Fruit fly (Drosophila melanogaster): ENCODE results near the gene Pmi.

The Pmi gene

DNA sequence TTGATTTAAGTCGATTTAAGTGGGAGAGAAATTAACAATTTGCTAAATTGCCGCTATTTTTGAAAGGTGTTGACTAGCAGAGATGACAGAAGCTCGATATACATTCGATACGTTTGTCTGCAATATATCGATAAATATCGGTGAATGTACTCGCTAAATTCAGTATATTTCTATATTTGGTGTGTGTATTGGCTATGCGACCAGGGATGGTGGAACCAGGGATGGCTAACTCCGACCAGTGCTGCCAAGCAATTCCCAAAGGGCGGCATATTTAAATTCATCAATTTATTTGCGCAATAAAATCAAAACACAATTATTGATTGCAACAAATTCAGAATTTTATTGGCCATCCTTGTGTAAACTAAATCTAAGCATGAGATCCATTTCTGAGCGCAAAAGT, 33.2 kb downstream of the Pmi start, which contains the start of gene mad2 (continued):
- TF ChIP-seq CG2120 (GFP tag; optimal IDR thresholded peaks at IDR 0.05) (peak; percentile 39), crol (GFP tag; IDR thresholded peaks at IDR 0.05) (no peak), CG15601 (tag; optimal IDR thresholded peaks at IDR 0.05) (peak; percentile 54), Ssrp (tag; optimal IDR thresholded peaks at IDR 0.05) (no peak), GATAe (GFP tag; conservative IDR thresholded peaks at IDR 0.05) (no peak), salm (tag; optimal IDR thresholded peaks at IDR 0.05) (no peak), nau (GFP tag; optimal IDR thresholded peaks at IDR 0.05) (no peak), fru (optimal IDR thresholded peaks at IDR 0.05) (no peak), hkb (optimal IDR thresholded peaks at IDR 0.05) (peak; percentile 72), hkb (GFP tag; IDR thresholded peaks at IDR 0.05) (no peak), Blimp-1 (GFP tag; optimal IDR thresholded peaks at IDR 0.05) (no peak), wdn (GFP tag; IDR thresholded peaks at IDR 0.05) (no peak), Tbp (GFP tag; optimal IDR thresholded peaks at IDR 0.05) (no peak), Hmr (GFP tag; optimal IDR thresholded peaks at IDR 0.05) (peak; percentile 75), CG11695 (GFP tag; IDR thresholded peaks at IDR 0.05) (no peak), CG17186 (GFP tag; optimal IDR thresholded peaks at IDR 0.05) (peak; percentile 60), Hsf (GFP tag; optimal IDR thresholded peaks at IDR 0.05) (peak; percentile 54), ro (GFP tag; IDR thresholded peaks at IDR 0.05) (no peak), CG32772 (GFP tag; IDR thresholded peaks at IDR 0.05) (no peak), CG7745 (tag; optimal IDR thresholded peaks at IDR 0.05) (no peak), CG10147 (GFP tag; optimal IDR thresholded peaks at IDR 0.05) (no peak), Usf (GFP tag; optimal IDR thresholded peaks at IDR 0.05) (no peak), phol (tag; optimal IDR thresholded peaks at IDR 0.05) (peak; percentile 41), CG12071 (GFP tag; optimal IDR thresholded peaks at IDR 0.05) (no peak), sqz (GFP tag; optimal IDR thresholded peaks at IDR 0.05) (no peak), Fer3 (tag; optimal IDR thresholded peaks at IDR 0.05) (no peak), CG14667 (GFP tag; IDR thresholded peaks at IDR 0.05) (no peak), gcm2 (GFP tag; optimal IDR thresholded peaks at IDR 0.05) (no peak), CG1233 (GFP tag; optimal IDR thresholded peaks at IDR 0.05) (no peak), Mrtf (GFP tag; IDR thresholded peaks at IDR 0.05) (no peak), oc (tag; optimal IDR thresholded peaks at IDR 0.05) (no peak), CG15269 (tag; optimal IDR thresholded peaks at IDR 0.05) (no peak), sens (GFP tag) (peak; percentile 24), aop (GFP tag; IDR thresholded peaks at IDR 0.05) (no peak), ara (GFP tag; IDR thresholded peaks at IDR 0.05) (no peak), BEAF-32 (GFP tag; optimal IDR thresholded peaks at IDR 0.05) (peak; percentile 74), CG15479 (GFP tag; optimal IDR thresholded peaks at IDR 0.05) (peak; percentile 85), btn (GFP tag; optimal IDR thresholded peaks at IDR 0.05) (no peak), Sox102F (GFP tag; optimal IDR thresholded peaks at IDR 0.05) (no peak), hbn (GFP tag; IDR thresholded peaks at IDR 0.05; ENCODE audit: partially characterized antibody) (peak; percentile 55; the same call in 1 of the 2 replicates), lab (GFP tag; optimal IDR thresholded peaks at IDR 0.05) (no peak), CG17612 (GFP tag; IDR thresholded peaks at IDR 0.05) (no peak), bigmax (GFP tag; optimal IDR thresholded peaks at IDR 0.05) (no peak), mirr (GFP tag; optimal IDR thresholded peaks at IDR 0.05) (no peak), CG9797 (GFP tag; optimal IDR thresholded peaks at IDR 0.05) (peak; percentile 92), CG11093 (GFP tag; IDR thresholded peaks at IDR 0.05) (no peak), CG17385 (GFP tag; optimal IDR thresholded peaks at IDR 0.05) (no peak), vfl (GFP tag; optimal IDR thresholded peaks at IDR 0.05) (no peak), E2f1 (GFP tag; IDR thresholded peaks at IDR 0.05) (no peak), sd (tag; optimal IDR thresholded peaks at IDR 0.05) (peak; percentile 3), bab2 (GFP tag; optimal IDR thresholded peaks at IDR 0.05) (no peak), sisA (GFP tag; IDR thresholded peaks at IDR 0.05) (no peak), CG12391 (tag; optimal IDR thresholded peaks at IDR 0.05) (peak; percentile 49)

All from whole organism, embryonic.